Worm (Caenorhabditis elegans) whole organism, L4 larva: ENCODE measurements around the gene tag-243.
A peak's percentile ranks its signal among the peaks of the same experiment; 100 is the strongest.

ENCODE experiments used
- F26F4.8 ChIP-seq: fragments of 200-800 bp; sonication (Bioruptor generic); conservative IDR thresholded peaks from 2 replicates; pipeline ENCODE4 v1.3.6; 2022; ENCODE audit warnings: missing genetic modification characterization, missing compliant biosample characterization
- F37D6.2 ChIP-seq: sonication (generic microtip); optimal IDR thresholded peaks from 2 replicates; lab custom pipeline; 2016; ENCODE audit warnings: mild to moderate bottlenecking, missing genetic modification characterization, missing compliant biosample characterization
- T20F7.1 ChIP-seq: fragments of 200-800 bp; sonication (Bioruptor generic); optimal IDR thresholded peaks from 2 replicates; lab custom pipeline; 2018; ENCODE audit warnings: mild to moderate bottlenecking, missing genetic modification characterization, missing compliant biosample characterization
- T26A8.4 ChIP-seq: fragments of 200-800 bp; sonication (Bioruptor generic); IDR thresholded peaks from 2 replicates; pipeline ENCODE4 v1.3.6; 2022; ENCODE audit warnings: missing genetic modification characterization, missing compliant biosample characterization
- Y105C5A.15 ChIP-seq: fragments of 200-800 bp; sonication (Bioruptor generic); IDR thresholded peaks from 2 replicates; pipeline ENCODE4 v1.3.6; 2022; ENCODE audit warnings: missing genetic modification characterization, missing compliant biosample characterization
- ZK546.5 ChIP-seq, 2 experiments: sonication (generic microtip); optimal IDR thresholded peaks; 2 replicates each; lab custom pipeline; 2017; ENCODE audit warnings: missing biosample characterization in 2 of 2, missing genetic modification characterization in 2 of 2
- aha-1 ChIP-seq: fragments of 150-350 bp; peaks from one replicate; lab custom pipeline; 2014; ENCODE audit warnings: missing biosample characterization, missing genetic modification characterization
- ama-1 ChIP-seq: fragments of 150-350 bp; optimal IDR thresholded peaks from 2 replicates; lab custom pipeline; 2014; ENCODE audit warnings: inconsistent platforms, mixed read lengths
- ceh-20 ChIP-seq: fragments of 200-800 bp; sonication (Bioruptor generic); IDR thresholded peaks from 2 replicates; pipeline ENCODE4 v1.3.6; 2022; ENCODE audit warnings: missing genetic modification reagents, missing genetic modification characterization, missing compliant biosample characterization
- ceh-28 ChIP-seq: fragments of 150-350 bp; optimal IDR thresholded peaks from 2 replicates; lab custom pipeline; 2014; ENCODE audit warnings: missing biosample characterization, missing genetic modification reagents, missing genetic modification characterization
- ceh-32 ChIP-seq: sonication (generic microtip); optimal IDR thresholded peaks from 2 replicates; lab custom pipeline; 2016; ENCODE audit warnings: mild to moderate bottlenecking, missing genetic modification characterization, missing compliant biosample characterization; ENCODE audit not compliant: poor library complexity
- ceh-62 ChIP-seq: sonication (generic microtip); optimal IDR thresholded peaks from 2 replicates; lab custom pipeline; 2017; ENCODE audit warnings: missing biosample characterization, missing genetic modification characterization
- ceh-82 ChIP-seq: sonication (generic microtip); optimal IDR thresholded peaks from 2 replicates; lab custom pipeline; 2017; ENCODE audit warnings: missing biosample characterization, missing genetic modification characterization
- ctbp-1 ChIP-seq: fragments of 200-800 bp; sonication (Bioruptor generic); IDR thresholded peaks from 2 replicates; pipeline ENCODE4 v1.3.6; 2022; ENCODE audit warnings: missing genetic modification reagents, missing genetic modification characterization, missing compliant biosample characterization
- daf-19 ChIP-seq: fragments of 200-800 bp; sonication (Bioruptor generic); conservative IDR thresholded peaks from 2 replicates; pipeline ENCODE4 v1.3.6; 2022; ENCODE audit warnings: missing genetic modification characterization, missing compliant biosample characterization
- dmd-6 ChIP-seq: fragments of 200-800 bp; sonication (Bioruptor generic); IDR thresholded peaks from 2 replicates; pipeline ENCODE4 v1.3.6; 2022; ENCODE audit warnings: missing genetic modification reagents, missing genetic modification characterization, missing compliant biosample characterization
- dpl-1 ChIP-seq: fragments of 150-350 bp; optimal IDR thresholded peaks from 2 replicates; lab custom pipeline; 2014; ENCODE audit warnings: missing biosample characterization, missing genetic modification reagents, missing genetic modification characterization
- egl-27 ChIP-seq: sonication (generic microtip); optimal IDR thresholded peaks from 3 replicates; lab custom pipeline; 2017; ENCODE audit warnings: missing biosample characterization, missing genetic modification reagents, missing genetic modification characterization
- hif-1 ChIP-seq, 2 experiments: sonication (generic microtip); optimal IDR thresholded peaks; 2 replicates each; lab custom pipeline; 2016 to 2017; ENCODE audit warnings: missing compliant biosample characterization in 2 of 2, missing genetic modification characterization in 2 of 2, missing genetic modification reagents in 2 of 2, missing genotype in 2 of 2, mild to moderate bottlenecking in 1 of 2
- jun-1 ChIP-seq: fragments of 150-350 bp; optimal IDR thresholded peaks from 2 replicates; lab custom pipeline; 2014; ENCODE audit warnings: missing biosample characterization, missing genetic modification reagents, missing genetic modification characterization
- lin-29 ChIP-seq: fragments of 200-800 bp; sonication (Bioruptor generic); IDR thresholded peaks from 2 replicates; pipeline ENCODE4 v1.3.6; 2022; ENCODE audit warnings: missing genetic modification reagents, missing genetic modification characterization, missing compliant biosample characterization
- lsy-2 ChIP-seq, 2 experiments: fragments of 150-350 bp in 1 of 2; sonication (generic microtip) in 1 of 2; optimal IDR thresholded peaks; 2 replicates each; lab custom pipeline; 2014 to 2017; ENCODE audit warnings: missing biosample characterization in 2 of 2, missing genetic modification characterization in 2 of 2
- madf-5 ChIP-seq, 2 experiments: fragments of 200-800 bp; sonication (Bioruptor generic); IDR thresholded peaks; 2 replicates each; pipeline ENCODE4 v1.3.6; 2022; ENCODE audit warnings: missing compliant biosample characterization in 2 of 2, missing genetic modification characterization in 2 of 2
- mdl-1 ChIP-seq, 2 experiments: fragments of 150-350 bp in 1 of 2; sonication (generic microtip) in 1 of 2; optimal IDR thresholded peaks; 2 replicates each; lab custom pipeline; 2014 to 2017; ENCODE audit warnings: missing biosample characterization in 2 of 2, missing genetic modification characterization in 2 of 2
- mep-1 ChIP-seq: fragments of 150-350 bp; sonication (generic microtip); optimal IDR thresholded peaks from 3 replicates; lab custom pipeline; 2014; ENCODE audit warnings: missing biosample characterization, missing genetic modification characterization
- mes-2 ChIP-seq: sonication (generic microtip); optimal IDR thresholded peaks from 2 replicates; lab custom pipeline; 2016; ENCODE audit warnings: missing genotype, mild to moderate bottlenecking, missing genetic modification characterization, missing compliant biosample characterization; ENCODE audit not compliant: poor library complexity, severe bottlenecking
- mxl-3 ChIP-seq: fragments of 200-800 bp; sonication (Bioruptor generic); optimal IDR thresholded peaks from 2 replicates; lab custom pipeline; 2018; ENCODE audit warnings: mild to moderate bottlenecking, missing genetic modification characterization, missing compliant biosample characterization
- nhr-102 ChIP-seq: sonication (generic microtip); optimal IDR thresholded peaks from 2 replicates; lab custom pipeline; 2016; ENCODE audit warnings: mild to moderate bottlenecking, missing genetic modification characterization, moderate library complexity, missing compliant biosample characterization
- nhr-11 ChIP-seq: fragments of 150-350 bp; optimal IDR thresholded peaks from 2 replicates; lab custom pipeline; 2014; ENCODE audit warnings: missing biosample characterization, missing genetic modification characterization
- nhr-111 ChIP-seq: fragments of 200-800 bp; sonication (Bioruptor generic); optimal IDR thresholded peaks from 2 replicates; lab custom pipeline; 2018; ENCODE audit warnings: mild to moderate bottlenecking, missing genetic modification characterization, missing compliant biosample characterization
- nhr-28 ChIP-seq: fragments of 150-350 bp; optimal IDR thresholded peaks from 2 replicates; lab custom pipeline; 2014; ENCODE audit warnings: missing biosample characterization, missing genetic modification characterization
- nhr-41 ChIP-seq: fragments of 200-800 bp; sonication (Bioruptor generic); IDR thresholded peaks from 2 replicates; pipeline ENCODE4 v1.3.6; 2022; ENCODE audit warnings: missing genetic modification reagents, missing genetic modification characterization, missing compliant biosample characterization
- nhr-42 ChIP-seq: fragments of 200-800 bp; sonication (Bioruptor generic); IDR thresholded peaks from 2 replicates; pipeline ENCODE4 v1.3.6; 2022; ENCODE audit warnings: missing genetic modification characterization, missing compliant biosample characterization
- pha-4 ChIP-seq, 2 experiments: fragments of 150-350 bp in 1 of 2; fragments of 200-800 bp in 1 of 2; sonication (Bioruptor generic) in 1 of 2; IDR thresholded peaks in 1 of 2; optimal IDR thresholded peaks in 1 of 2; 2 replicates each; pipeline versions ENCODE4 v1.3.6 to Lab custom; 2014 to 2022; ENCODE audit warnings: missing genetic modification characterization in 2 of 2, missing genetic modification reagents in 2 of 2, missing biosample characterization in 1 of 2, missing compliant biosample characterization in 1 of 2
- php-3 ChIP-seq: fragments of 200-800 bp; sonication (Bioruptor generic); IDR thresholded peaks from 2 replicates; pipeline ENCODE4 v1.3.6; 2022; ENCODE audit warnings: missing genetic modification reagents, missing genetic modification characterization, missing compliant biosample characterization
- pqm-1 ChIP-seq: sonication (generic microtip); optimal IDR thresholded peaks from 2 replicates; lab custom pipeline; 2017; ENCODE audit warnings: missing biosample characterization, missing genetic modification characterization
- rbr-2 ChIP-seq: sonication (generic microtip); optimal IDR thresholded peaks from 2 replicates; lab custom pipeline; 2016; ENCODE audit warnings: missing genotype, missing genetic modification characterization, missing compliant biosample characterization
- saeg-2 ChIP-seq: fragments of 200-800 bp; sonication (Bioruptor generic); IDR thresholded peaks from 2 replicates; pipeline ENCODE4 v1.3.6; 2022; ENCODE audit warnings: missing genetic modification reagents, missing genetic modification characterization, missing compliant biosample characterization
- set-16 ChIP-seq: fragments of 200-800 bp; sonication (Bioruptor generic); IDR thresholded peaks from 2 replicates; pipeline ENCODE4 v1.3.6; 2022; ENCODE audit warnings: missing genetic modification reagents, missing genetic modification characterization, missing compliant biosample characterization
- snpc-1.2 ChIP-seq: fragments of 200-800 bp; sonication (Bioruptor generic); IDR thresholded peaks from 2 replicates; pipeline ENCODE4 v1.3.6; 2022; ENCODE audit warnings: missing genetic modification reagents, missing genetic modification characterization, missing compliant biosample characterization
- tag-97 ChIP-seq: fragments of 200-800 bp; sonication (Bioruptor generic); IDR thresholded peaks from 2 replicates; pipeline ENCODE4 v1.3.6; 2022; ENCODE audit warnings: missing genetic modification characterization, missing compliant biosample characterization
- tra-1 ChIP-seq: fragments of 200-800 bp; sonication (Bioruptor generic); IDR thresholded peaks from 2 replicates; pipeline ENCODE4 v1.3.6; 2022; ENCODE audit warnings: missing genetic modification reagents, missing genetic modification characterization, missing compliant biosample characterization
- unc-39 ChIP-seq: sonication (generic microtip); optimal IDR thresholded peaks from 2 replicates; lab custom pipeline; 2017; ENCODE audit warnings: missing biosample characterization, missing genetic modification characterization
- vab-7 ChIP-seq: fragments of 200-800 bp; sonication (Bioruptor generic); IDR thresholded peaks from 2 replicates; pipeline ENCODE4 v1.3.6; 2022; ENCODE audit warnings: missing genetic modification reagents, missing genetic modification characterization, missing compliant biosample characterization
- zag-1 ChIP-seq: fragments of 150-350 bp; optimal IDR thresholded peaks from 2 replicates; lab custom pipeline; 2014; ENCODE audit warnings: missing biosample characterization, missing genetic modification characterization
- zfp-2 ChIP-seq: sonication (generic microtip); optimal IDR thresholded peaks from 2 replicates; lab custom pipeline; 2016; ENCODE audit warnings: mild to moderate bottlenecking, missing genetic modification characterization, missing compliant biosample characterization
- zfp-3 ChIP-seq: fragments of 200-800 bp; sonication (Bioruptor generic); conservative IDR thresholded peaks from 2 replicates; pipeline ENCODE4 v1.3.6; 2022; ENCODE audit warnings: missing genetic modification reagents, missing genetic modification characterization, missing compliant biosample characterization
- zip-11 ChIP-seq: fragments of 200-800 bp; sonication (Bioruptor generic); IDR thresholded peaks from 2 replicates; pipeline ENCODE4 v1.3.6; 2022; ENCODE audit warnings: missing genetic modification characterization, missing compliant biosample characterization
- ztf-7 ChIP-seq: fragments of 150-350 bp; optimal IDR thresholded peaks from 2 replicates; lab custom pipeline; 2014; ENCODE audit warnings: missing biosample characterization, missing genetic modification characterization

The tag-243 gene

DNA sequence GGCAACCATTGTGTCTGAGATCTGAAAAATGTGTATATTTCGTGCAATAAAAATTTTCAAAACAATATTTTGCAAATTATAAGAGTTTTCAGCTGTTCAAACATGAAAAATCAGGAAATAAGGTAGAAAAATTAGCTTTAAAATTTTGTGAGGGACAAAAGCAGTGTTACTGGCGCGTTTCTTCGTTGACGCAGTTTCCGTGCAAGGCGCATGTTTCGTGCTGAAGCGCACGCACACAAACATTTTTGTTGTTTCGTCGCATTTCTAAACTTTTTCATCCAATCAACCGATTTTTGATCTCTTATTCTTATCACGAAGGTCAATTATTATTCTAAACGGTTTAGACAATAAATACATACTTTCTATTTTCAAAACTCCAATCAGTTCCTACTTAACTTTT lies 5.0 kb upstream of the tag-243 start, which contains the start of gene nifk-1 (continued):
- TF ChIP-seq F26F4.8 (GFP tag; lab: Robert Waterston, UW) = no peak
- no peak for TF ChIP-seq php-3 (GFP tag; lab: Robert Waterston, UW)
- TF ChIP-seq tra-1 (GFP tag; lab: Robert Waterston, UW) = no peak
- TF ChIP-seq lin-29 (GFP tag; lab: Robert Waterston, UW) = no peak
- no peak for TF ChIP-seq egl-27
- no peak for TF ChIP-seq ceh-20 (GFP tag; lab: Robert Waterston, UW)
- TF ChIP-seq pqm-1 (tag; lab: Kevin White, UChicago) = no peak
- TF ChIP-seq mxl-3 (GFP tag; lab: Kevin White, UChicago) = peak; percentile 62
- no peak for TF ChIP-seq zfp-3 (GFP tag; lab: Robert Waterston, UW)
- peak; percentile 83 for TF ChIP-seq mep-1 (tag; lab: Kevin White, UChicago)
- TF ChIP-seq ceh-62 (tag; lab: Kevin White, UChicago) = no peak
- no peak for TF ChIP-seq Y105C5A.15 (GFP tag; lab: Robert Waterston, UW)
- no peak for TF ChIP-seq zag-1
- TF ChIP-seq ceh-28 (tag; lab: Kevin White, UChicago) = no peak
- peak; percentile 67 for TF ChIP-seq rbr-2 (tag; lab: Kevin White, UChicago)
- peak; percentile 70 for TF ChIP-seq aha-1
- peak; percentile 76 for TF ChIP-seq dmd-6
- TF ChIP-seq T20F7.1 (GFP tag; lab: Kevin White, UChicago) = peak; percentile 70
- TF ChIP-seq tag-97 (GFP tag; lab: Robert Waterston, UW) = no peak
- TF ChIP-seq nhr-28 (tag; lab: Kevin White, UChicago) = peak; percentile 76
- TF ChIP-seq zip-11 (GFP tag; lab: Robert Waterston, UW) = no peak
- peak; percentile 21 for TF ChIP-seq nhr-102 (tag; lab: Kevin White, UChicago)
- no peak for TF ChIP-seq daf-19
- TF ChIP-seq, all 104 proteins: peak for 26

ce11 chrIII:4689595-4689994 lies 1.3 kb upstream of the tag-243 start:
- peak; percentile 59 for TF ChIP-seq nhr-102 (tag; lab: Kevin White, UChicago)
- TF ChIP-seq lin-29 (GFP tag; lab: Robert Waterston, UW) = 0 out of 2 replicates have a peak, but pooled peaks have one; percentile 14
- peak; percentile 84 for TF ChIP-seq ctbp-1 (GFP tag; lab: Robert Waterston, UW)
- 0 out of 2 replicates have a peak, but pooled peaks have one; percentile 34 for TF ChIP-seq saeg-2 (GFP tag; lab: Robert Waterston, UW)
- peak; percentile 93 for TF ChIP-seq nhr-111
- TF ChIP-seq madf-5 (GFP tag; IDR thresholded peaks at IDR 0.05; lab: Robert Waterston, UW) = peak; percentile 59 to 88; a peak in 2 of 4 replicates
- TF ChIP-seq ztf-7 (tag; lab: Kevin White, UChicago) = peak; percentile 75
- no peak for TF ChIP-seq ama-1 (lab: Kevin White, UChicago)
- TF ChIP-seq jun-1 (tag; lab: Kevin White, UChicago) = peak; percentile 28
- TF ChIP-seq zfp-2 (tag; lab: Kevin White, UChicago) = peak; percentile 56
- peak in 1 of 2 experiments; percentile 74 for TF ChIP-seq hif-1 (tag; optimal IDR thresholded peaks at IDR 0.05; lab: Kevin White, UChicago)
- TF ChIP-seq mxl-3 (GFP tag; lab: Kevin White, UChicago) = peak; percentile 96
- peak; percentile 81 for TF ChIP-seq nhr-42 (GFP tag; lab: Robert Waterston, UW)
- peak; percentile 53 for TF ChIP-seq nhr-11 (tag; lab: Kevin White, UChicago)
- peak; percentile 53 for TF ChIP-seq pqm-1 (tag; lab: Kevin White, UChicago)
- TF ChIP-seq pha-4 (GFP tag; IDR thresholded peaks at IDR 0.05; lab: Robert Waterston, UW) = peak; percentile 89
- peak; percentile 53 for TF ChIP-seq pha-4 (tag; optimal IDR thresholded peaks at IDR 0.05; lab: Kevin White, UChicago)
- no peak for TF ChIP-seq ceh-32 (tag; lab: Kevin White, UChicago)
- TF ChIP-seq ZK546.5 (tag; optimal IDR thresholded peaks at IDR 0.05; lab: Kevin White, UChicago) = no peak
- no peak for TF ChIP-seq unc-39 (tag; lab: Kevin White, UChicago)
- TF ChIP-seq F37D6.2 (tag; lab: Kevin White, UChicago) = peak; percentile 30
- peak; percentile 81 for TF ChIP-seq snpc-1.2 (GFP tag; lab: Robert Waterston, UW)
- no peak for TF ChIP-seq ceh-82
- TF ChIP-seq mes-2 (tag; lab: Kevin White, UChicago) = peak; percentile 87
- TF ChIP-seq nhr-41 (GFP tag; lab: Robert Waterston, UW) = peak; percentile 91
- TF ChIP-seq T26A8.4 (GFP tag; lab: Robert Waterston, UW) = peak; percentile 78
- TF ChIP-seq vab-7 (GFP tag; lab: Robert Waterston, UW) = peak; percentile 91
- TF ChIP-seq set-16 (GFP tag; lab: Robert Waterston, UW) = no peak
- peak; percentile 1 to 80 for TF ChIP-seq lsy-2 (tag; optimal IDR thresholded peaks at IDR 0.05; lab: Kevin White, UChicago)
- TF ChIP-seq dpl-1 (GFP tag; lab: Kevin White, UChicago) = peak; percentile 60
- peak in 1 of 2 experiments; percentile 73 for TF ChIP-seq mdl-1 (tag; optimal IDR thresholded peaks at IDR 0.05; lab: Kevin White, UChicago)
- 0 out of 2 replicates have a peak, but pooled peaks have one; percentile 44 for TF ChIP-seq Y105C5A.15 (GFP tag; lab: Robert Waterston, UW)
